Fruit fly (Drosophila melanogaster) whole organism, embryonic: ENCODE results near the gene e.

Experiments
- Abd-B ChIP-seq: fragments of 200-800 bp; sonication (Bioruptor generic); optimal IDR thresholded peaks from 2 replicates; lab custom pipeline; 2018; ENCODE audit warnings: missing biosample characterization, mild to moderate bottlenecking, missing genetic modification characterization, moderate library complexity
- Atf3 ChIP-seq: fragments of 200-800 bp; sonication (Bioruptor generic); optimal IDR thresholded peaks from 3 replicates; lab custom pipeline; 2016; ENCODE audit warnings: missing biosample characterization, missing genetic modification characterization
- Bdp1 ChIP-seq: fragments of 200-800 bp; sonication (Bioruptor generic); optimal IDR thresholded peaks from 3 replicates; lab custom pipeline; 2016; ENCODE audit warnings: missing biosample characterization, missing genetic modification characterization
- Bgb ChIP-seq: fragments of 200-800 bp; sonication (Bioruptor generic); IDR thresholded peaks from 2 replicates; pipeline ENCODE4 v1.3.6; 2022; ENCODE audit warnings: missing biosample characterization, missing genetic modification characterization; ENCODE audit not compliant: partially characterized antibody
- CG10431 ChIP-seq: fragments of 200-800 bp; sonication (Bioruptor generic); optimal IDR thresholded peaks from 3 replicates; lab custom pipeline; 2018; ENCODE audit warnings: missing biosample characterization, mild to moderate bottlenecking, missing genetic modification characterization
- CG10462 ChIP-seq: fragments of 200-800 bp; sonication (Bioruptor generic); optimal IDR thresholded peaks from 2 replicates; lab custom pipeline; 2016; ENCODE audit warnings: missing biosample characterization, missing genetic modification characterization
- CG15696 ChIP-seq: fragments of 200-800 bp; sonication (Bioruptor generic); optimal IDR thresholded peaks from 2 replicates; lab custom pipeline; 2019; ENCODE audit warnings: missing biosample characterization, mild to moderate bottlenecking, missing genetic modification characterization, moderate library complexity
- CG17186 ChIP-seq: fragments of 200-800 bp; sonication (Bioruptor generic); optimal IDR thresholded peaks from 3 replicates; lab custom pipeline; 2017; ENCODE audit warnings: missing biosample characterization, missing genetic modification reagents, missing genetic modification characterization
- CG18262 ChIP-seq: fragments of 200-800 bp; optimal IDR thresholded peaks from 3 replicates; lab custom pipeline; 2019; ENCODE audit warnings: missing biosample characterization, mild to moderate bottlenecking, missing genetic modification characterization, moderate library complexity
- CG1832 ChIP-seq: fragments of 200-800 bp; sonication (Bioruptor generic); optimal IDR thresholded peaks from 2 replicates; lab custom pipeline; 2017; ENCODE audit warnings: missing biosample characterization, mild to moderate bottlenecking, missing genetic modification characterization, inconsistent platforms
- CG3065 ChIP-seq: fragments of 200-800 bp; sonication (Bioruptor generic); optimal IDR thresholded peaks from 2 replicates; lab custom pipeline; 2016; ENCODE audit warnings: missing biosample characterization, missing genetic modification characterization
- CG31224 ChIP-seq: fragments of 200-800 bp; sonication (Bioruptor generic); IDR thresholded peaks from 2 replicates; pipeline ENCODE4 v1.3.6; 2022; ENCODE audit warnings: missing biosample characterization, missing genetic modification characterization
- CG3163 ChIP-seq: fragments of 200-800 bp; sonication (Bioruptor generic); optimal IDR thresholded peaks from 3 replicates; lab custom pipeline; 2016; ENCODE audit warnings: missing biosample characterization, missing genetic modification characterization
- CG3281 ChIP-seq: fragments of 200-800 bp; sonication (Bioruptor generic); optimal IDR thresholded peaks from 3 replicates; lab custom pipeline; 2017; ENCODE audit warnings: missing biosample characterization, mild to moderate bottlenecking, missing genetic modification characterization
- CG43689 ChIP-seq: fragments of 200-800 bp; sonication (Bioruptor generic); IDR thresholded peaks from 2 replicates; pipeline ENCODE4 v1.3.6; 2022; ENCODE audit warnings: missing biosample characterization, missing genetic modification characterization
- CG4730 ChIP-seq: fragments of 200-800 bp; sonication (Bioruptor generic); IDR thresholded peaks from 2 replicates; pipeline ENCODE4 v1.3.6; 2022; ENCODE audit warnings: missing biosample characterization, missing genetic modification characterization
- CG8281 ChIP-seq: fragments of 200-800 bp; sonication (Bioruptor generic); optimal IDR thresholded peaks from 2 replicates; lab custom pipeline; 2018; ENCODE audit warnings: missing biosample characterization, mild to moderate bottlenecking, missing genetic modification characterization, moderate library complexity
- CG8944 ChIP-seq: fragments of 200-800 bp; sonication (Bioruptor generic); optimal IDR thresholded peaks from 3 replicates; lab custom pipeline; 2016; ENCODE audit warnings: missing biosample characterization, missing genetic modification characterization
- CG9215 ChIP-seq: fragments of 200-800 bp; sonication (Bioruptor generic); IDR thresholded peaks from 2 replicates; pipeline ENCODE4 v1.3.6; 2022; ENCODE audit warnings: missing biosample characterization, missing genetic modification characterization
- CG9437 ChIP-seq: fragments of 200-800 bp; sonication (Bioruptor generic); optimal IDR thresholded peaks from 2 replicates; lab custom pipeline; 2018; ENCODE audit warnings: missing biosample characterization, mild to moderate bottlenecking, missing genetic modification characterization
- D ChIP-seq, 2 experiments: fragments of 200-800 bp in 1 of 2; fragments of >200 bp in 1 of 2; sonication (Bioruptor generic) in 1 of 2; optimal IDR thresholded peaks; 2 replicates in 1 of 2; 3 replicates in 1 of 2; lab custom pipeline; 2017; ENCODE audit warnings: mild to moderate bottlenecking in 1 of 2, missing biosample characterization in 1 of 2, missing genetic modification characterization in 1 of 2, missing genetic modification reagents in 1 of 2
- Dek ChIP-seq: fragments of 200-800 bp; sonication (Bioruptor generic); optimal IDR thresholded peaks from 3 replicates; lab custom pipeline; 2019; ENCODE audit warnings: missing biosample characterization, mild to moderate bottlenecking, missing genetic modification characterization, moderate library complexity
- Doc2 ChIP-seq: fragments of 200-800 bp; sonication (Bioruptor generic); IDR thresholded peaks from 2 replicates; pipeline ENCODE4 v1.3.6; 2022; ENCODE audit warnings: missing biosample characterization, missing genetic modification characterization
- Ets65A ChIP-seq: fragments of 200-800 bp; sonication (Bioruptor generic); peaks from one replicate; lab custom pipeline; 2016; ENCODE audit warnings: missing biosample characterization, missing genetic modification characterization
- Gug ChIP-seq: fragments of 200-800 bp; sonication (Bioruptor generic); IDR thresholded peaks from 4 replicates; pipeline ENCODE4 v1.3.6; 2022; ENCODE audit warnings: missing biosample characterization, missing genetic modification characterization
- HmgZ ChIP-seq: fragments of 200-800 bp; sonication (Bioruptor generic); optimal IDR thresholded peaks from 2 replicates; lab custom pipeline; 2018; ENCODE audit warnings: missing biosample characterization, mild to moderate bottlenecking, missing genetic modification characterization
- NK7.1 ChIP-seq: fragments of 200-800 bp; sonication (Bioruptor generic); optimal IDR thresholded peaks from 3 replicates; lab custom pipeline; 2016; ENCODE audit warnings: missing biosample characterization, missing genetic modification characterization
- Nf-YA ChIP-seq: fragments of 200-800 bp; sonication (Bioruptor generic); IDR thresholded peaks from 2 replicates; pipeline ENCODE4 v1.3.6; 2022; ENCODE audit warnings: missing biosample characterization, missing genetic modification characterization
- Six4 ChIP-seq: fragments of 200-800 bp; sonication (Bioruptor generic); optimal IDR thresholded peaks from 2 replicates; lab custom pipeline; 2016; ENCODE audit warnings: missing biosample characterization, missing genetic modification characterization
- Sox100B ChIP-seq: fragments of 200-800 bp; sonication (Bioruptor generic); optimal IDR thresholded peaks from 3 replicates; lab custom pipeline; 2018; ENCODE audit warnings: missing biosample characterization, mild to moderate bottlenecking, missing genetic modification characterization
- TFAM ChIP-seq: fragments of 200-800 bp; sonication (Bioruptor generic); optimal IDR thresholded peaks from 2 replicates; lab custom pipeline; 2017; ENCODE audit warnings: missing biosample characterization, missing genetic modification characterization, inconsistent platforms
- Trl ChIP-seq, 3 experiments: fragments of >200 bp in 2 of 3; fragments of 200-800 bp in 1 of 3; sonication (Bioruptor generic) in 1 of 3; optimal IDR thresholded peaks; 2 replicates in 1 of 3; 3 replicates in 2 of 3; lab custom pipeline; 2016 to 2017; ENCODE audit warnings: missing biosample characterization in 1 of 3, missing genetic modification characterization in 1 of 3
- ato ChIP-seq: fragments of 200-800 bp; sonication (Bioruptor generic); IDR thresholded peaks from 2 replicates; pipeline ENCODE4 v1.3.6; 2022; ENCODE audit warnings: missing biosample characterization, missing genetic modification characterization; ENCODE audit not compliant: partially characterized antibody
- cato ChIP-seq: fragments of 200-800 bp; sonication (Bioruptor generic); optimal IDR thresholded peaks from 2 replicates; lab custom pipeline; 2016; ENCODE audit warnings: missing biosample characterization, missing genetic modification characterization, borderline replicate concordance
- cg ChIP-seq: fragments of 200-800 bp; sonication (Bioruptor generic); optimal IDR thresholded peaks from 3 replicates; lab custom pipeline; 2019; ENCODE audit warnings: missing biosample characterization, mild to moderate bottlenecking, missing genetic modification characterization, moderate library complexity
- dan ChIP-seq: fragments of 200-800 bp; sonication (Bioruptor generic); IDR thresholded peaks from 2 replicates; pipeline ENCODE4 v1.3.6; 2022; ENCODE audit warnings: missing biosample characterization, missing genetic modification characterization
- emc ChIP-seq: fragments of 200-800 bp; sonication (Bioruptor generic); optimal IDR thresholded peaks from 2 replicates; lab custom pipeline; 2016; ENCODE audit warnings: missing biosample characterization, missing genetic modification characterization
- grau ChIP-seq: fragments of 200-800 bp; optimal IDR thresholded peaks from 3 replicates; lab custom pipeline; 2019; ENCODE audit warnings: missing biosample characterization, mild to moderate bottlenecking, missing genetic modification characterization, moderate library complexity
- lilli ChIP-seq: fragments of 200-800 bp; sonication (Bioruptor generic); optimal IDR thresholded peaks from 3 replicates; lab custom pipeline; 2016; ENCODE audit warnings: missing biosample characterization, missing genetic modification characterization
- mirr ChIP-seq: fragments of 200-800 bp; sonication (Bioruptor generic); optimal IDR thresholded peaks from 3 replicates; lab custom pipeline; 2018; ENCODE audit warnings: missing biosample characterization, mild to moderate bottlenecking, missing genetic modification characterization
- mld ChIP-seq: fragments of 200-800 bp; sonication (Bioruptor generic); IDR thresholded peaks from 3 replicates; pipeline ENCODE4 v1.3.6; 2022; ENCODE audit warnings: missing biosample characterization, missing genetic modification characterization; ENCODE audit not compliant: partially characterized antibody
- p53 ChIP-seq: fragments of 200-800 bp; sonication (Bioruptor generic); optimal IDR thresholded peaks from 2 replicates; lab custom pipeline; 2016; ENCODE audit warnings: missing biosample characterization, missing genetic modification characterization
- pnt ChIP-seq: fragments of 200-800 bp; sonication (Bioruptor generic); optimal IDR thresholded peaks from 3 replicates; lab custom pipeline; 2016; ENCODE audit warnings: missing biosample characterization, missing genetic modification characterization
- prd ChIP-seq, 3 experiments: fragments of >200 bp in 2 of 3; fragments of 200-800 bp in 1 of 3; sonication (Bioruptor generic) in 1 of 3; optimal IDR thresholded peaks in 2 of 3; IDR thresholded peaks in 1 of 3; 2 replicates in 2 of 3; 3 replicates in 1 of 3; pipeline versions ENCODE4 v1.3.6 to Lab custom; 2017 to 2022; ENCODE audit warnings: missing biosample characterization in 1 of 3, missing genetic modification characterization in 1 of 3
- ranshi ChIP-seq: fragments of 200-800 bp; sonication (Bioruptor generic); IDR thresholded peaks from 2 replicates; pipeline ENCODE4 v1.3.6; 2022; ENCODE audit warnings: missing biosample characterization, missing genetic modification characterization
- schlank ChIP-seq: fragments of 200-800 bp; sonication (Bioruptor generic); optimal IDR thresholded peaks from 2 replicates; lab custom pipeline; 2018; ENCODE audit warnings: missing biosample characterization, mild to moderate bottlenecking, missing genetic modification characterization
- slou ChIP-seq: fragments of 200-800 bp; sonication (Bioruptor generic); optimal IDR thresholded peaks from 3 replicates; lab custom pipeline; 2016; ENCODE audit warnings: missing biosample characterization, missing genetic modification characterization
- so ChIP-seq: fragments of 200-800 bp; sonication (Bioruptor generic); IDR thresholded peaks from 3 replicates; pipeline ENCODE4 v1.3.6; 2022; ENCODE audit warnings: missing biosample characterization, missing genetic modification characterization
- twi ChIP-seq: fragments of 200-800 bp; optimal IDR thresholded peaks from 2 replicates; lab custom pipeline; 2019; ENCODE audit warnings: missing biosample characterization, mild to moderate bottlenecking, missing genetic modification characterization, moderate library complexity
- wek ChIP-seq: fragments of 200-800 bp; sonication (Bioruptor generic); optimal IDR thresholded peaks from 3 replicates; lab custom pipeline; 2018; ENCODE audit warnings: missing biosample characterization, mild to moderate bottlenecking, missing genetic modification characterization, moderate library complexity

The e gene

DNA sequence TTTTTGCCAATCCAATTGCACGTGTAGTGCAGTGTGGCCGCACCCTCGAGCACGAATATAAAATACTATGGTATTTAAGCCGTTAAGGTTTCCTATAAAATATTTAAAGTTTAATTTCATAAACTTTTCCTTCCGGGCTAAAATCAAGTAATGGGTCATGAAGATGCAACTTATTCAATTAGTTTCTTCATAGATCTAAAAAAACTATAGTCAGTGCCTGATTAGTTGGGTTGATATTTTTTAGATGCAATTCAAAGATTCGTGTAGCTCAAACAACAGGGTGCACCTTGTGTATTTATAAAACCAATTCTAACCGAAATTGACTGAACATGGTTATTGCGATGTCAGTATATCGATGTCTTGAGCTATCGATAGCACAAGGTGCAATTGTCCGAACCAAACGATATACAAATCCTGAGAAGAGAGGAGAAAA is 18.2 kb downstream of the e start, which contains the start of the genes Smyd5 and Oga (continued):
- TF ChIP-seq Nf-YA (GFP tag; lab: Robert Waterston, UW) (no peak), CG9215 (no peak), CG43689 (GFP tag; lab: Robert Waterston, UW) (no peak), grau (tag; lab: Kevin White, UChicago) (peak; percentile 46), CG17186 (GFP tag; lab: Kevin White, UChicago) (peak; percentile 50), Bdp1 (peak; percentile 30), CG18262 (peak; percentile 24), Bgb (GFP tag; lab: Robert Waterston, UW) (peak; percentile 97), twi (tag; lab: Kevin White, UChicago) (peak; percentile 30), CG15696 (tag; lab: Kevin White, UChicago) (no peak), HmgZ (peak; percentile 66), CG3281 (GFP tag; lab: Kevin White, UChicago) (peak; percentile 1), CG10431 (GFP tag; lab: Kevin White, UChicago) (peak; percentile 2), CG1832 (GFP tag; lab: Kevin White, UChicago) (no peak), Gug (no peak), prd (optimal IDR thresholded peaks at IDR 0.05; lab: Kevin White, UChicago) (no peak), prd (GFP tag; IDR thresholded peaks at IDR 0.05; lab: Robert Waterston, UW) (0 out of 3 replicates have a peak, but pooled peaks have one; percentile 4), NK7.1 (GFP tag; lab: Kevin White, UChicago) (no peak), cg (GFP tag; lab: Kevin White, UChicago) (no peak), Doc2 (GFP tag; lab: Robert Waterston, UW) (no peak), Trl (optimal IDR thresholded peaks at IDR 0.05; lab: Kevin White, UChicago) (no peak), Trl (GFP tag; optimal IDR thresholded peaks at IDR 0.05; lab: Kevin White, UChicago) (peak; percentile 53), schlank (no peak), Ets65A (peak; percentile 12), lilli (peak; percentile 69), ato (peak; percentile 93), CG3065 (no peak), pnt (GFP tag; lab: Kevin White, UChicago) (peak; percentile 22), mld (GFP tag; lab: Robert Waterston, UW) (peak; percentile 97), mirr (no peak), Six4 (GFP tag; lab: Kevin White, UChicago) (no peak), Atf3 (no peak), CG3163 (GFP tag; lab: Kevin White, UChicago) (peak; percentile 14), CG31224 (no peak), so (GFP tag; lab: Robert Waterston, UW) (no peak), p53 (GFP tag; lab: Kevin White, UChicago) (no peak), Dek (peak; percentile 1), CG10462 (GFP tag; lab: Kevin White, UChicago) (peak; percentile 10), CG8281 (tag; lab: Kevin White, UChicago) (no peak), CG4730 (GFP tag; lab: Robert Waterston, UW) (no peak), D (optimal IDR thresholded peaks at IDR 0.05; lab: Kevin White, UChicago) (no peak), D (GFP tag; optimal IDR thresholded peaks at IDR 0.05; lab: Kevin White, UChicago) (no peak), CG8944 (no peak), TFAM (no peak), ranshi (GFP tag; lab: Robert Waterston, UW) (no peak), Sox100B (no peak), CG9437 (GFP tag; lab: Kevin White, UChicago) (no peak), cato (GFP tag; lab: Kevin White, UChicago) (peak; percentile 33), Abd-B (peak; percentile 30), dan (GFP tag; lab: Robert Waterston, UW) (no peak), wek (no peak), slou (GFP tag; lab: Kevin White, UChicago) (no peak), emc (GFP tag; lab: Kevin White, UChicago) (no peak)
